Worm (Caenorhabditis elegans) whole organism, L2 larva: ENCODE data around the gene bpl-1.

Source experiments
- ama-1 ChIP-seq: fragments of 150-350 bp; optimal IDR thresholded peaks from 2 replicates; lab custom pipeline; 2018; ENCODE audit warnings: inconsistent platforms
- fos-1 ChIP-seq: fragments of 150-350 bp; optimal IDR thresholded peaks from 2 replicates; lab custom pipeline; 2014; ENCODE audit warnings: missing biosample characterization, missing genetic modification characterization
- nhr-6 ChIP-seq: fragments of 150-350 bp; optimal IDR thresholded peaks from 2 replicates; lab custom pipeline; 2014; ENCODE audit warnings: missing biosample characterization, missing genetic modification characterization
- nhr-77 ChIP-seq: fragments of 150-350 bp; optimal IDR thresholded peaks from 2 replicates; lab custom pipeline; 2014; ENCODE audit warnings: missing biosample characterization, missing genetic modification characterization

ce11 chrII:6256024-6256423, 18.0 kb upstream of the bpl-1 start, which contains the start of gene F13H8.5:
- TF ChIP-seq ama-1 = no peak
- no peak for TF ChIP-seq nhr-77 (tag; lab: Kevin White, UChicago)
- no peak for TF ChIP-seq fos-1 (tag; lab: Kevin White, UChicago)
- TF ChIP-seq nhr-6 (tag; lab: Kevin White, UChicago) = no peak
